Worm (Caenorhabditis elegans) whole organism, L2 larva: ENCODE measurements around the gene srg-8.

Experiments used
- R02D3.7 ChIP-seq: fragments of 150-350 bp; optimal IDR thresholded peaks from 2 replicates; lab custom pipeline; 2014; ENCODE audit warnings: missing biosample characterization, missing genetic modification characterization
- ZK546.5 ChIP-seq: sonication (generic microtip); optimal IDR thresholded peaks from 2 replicates; lab custom pipeline; 2017; ENCODE audit warnings: missing biosample characterization, missing genetic modification characterization
- aly-2 ChIP-seq: fragments of 150-350 bp; optimal IDR thresholded peaks from 2 replicates; lab custom pipeline; 2014; ENCODE audit warnings: missing biosample characterization, missing genetic modification characterization
- blmp-1 ChIP-seq: sonication (generic microtip); optimal IDR thresholded peaks from 2 replicates; lab custom pipeline; 2017; ENCODE audit warnings: missing genetic modification characterization, mild to moderate bottlenecking, missing compliant biosample characterization, antibody characterized with exemption, moderate library complexity; ENCODE audit not compliant: insufficient read depth
- ceh-82 ChIP-seq: fragments of 150-350 bp; optimal IDR thresholded peaks from 2 replicates; lab custom pipeline; 2014; ENCODE audit warnings: missing biosample characterization, missing genetic modification characterization
- egl-27 ChIP-seq: sonication (generic microtip); optimal IDR thresholded peaks from 3 replicates; lab custom pipeline; 2017; ENCODE audit warnings: missing biosample characterization, missing genetic modification reagents, missing genetic modification characterization
- mab-5 ChIP-seq: fragments of 150-350 bp; optimal IDR thresholded peaks from 2 replicates; lab custom pipeline; 2014; ENCODE audit warnings: missing biosample characterization, missing genetic modification characterization
- mdl-1 ChIP-seq, 2 experiments: fragments of 150-350 bp in 1 of 2; sonication (generic microtip) in 1 of 2; optimal IDR thresholded peaks; 2 replicates each; lab custom pipeline; 2017; ENCODE audit warnings: missing biosample characterization in 2 of 2, missing genetic modification characterization in 2 of 2
- nhr-11 ChIP-seq: fragments of 150-350 bp; optimal IDR thresholded peaks from 2 replicates; lab custom pipeline; 2014; ENCODE audit warnings: missing biosample characterization, missing genetic modification characterization
- nhr-237 ChIP-seq: fragments of 150-350 bp; optimal IDR thresholded peaks from 2 replicates; lab custom pipeline; 2014; ENCODE audit warnings: missing biosample characterization, missing genetic modification characterization
- nhr-25 ChIP-seq: fragments of 150-350 bp; sonication (generic microtip); optimal IDR thresholded peaks from 3 replicates; lab custom pipeline; 2014; ENCODE audit warnings: missing biosample characterization, missing genetic modification characterization
- unc-39 ChIP-seq: fragments of 150-350 bp; optimal IDR thresholded peaks from 2 replicates; lab custom pipeline; 2014; ENCODE audit warnings: missing biosample characterization, missing genetic modification characterization
- zag-1 ChIP-seq: fragments of 150-350 bp; optimal IDR thresholded peaks from 2 replicates; lab custom pipeline; 2014; ENCODE audit warnings: missing biosample characterization, missing genetic modification characterization
- ztf-4 ChIP-seq: fragments of 150-350 bp; optimal IDR thresholded peaks from 2 replicates; lab custom pipeline; 2014; ENCODE audit warnings: missing biosample characterization, missing genetic modification characterization

ce11 chrIII:6207881-6208280 is 46.8 kb downstream of the srg-8 start, which contains the start of gene C23G10.2:
- TF ChIP-seq ztf-4 (no peak), R02D3.7 (tag; lab: Kevin White, UChicago) (no peak), unc-39 (no peak), mdl-1 (tag; optimal IDR thresholded peaks at IDR 0.05; lab: Kevin White, UChicago) (no peak), ZK546.5 (tag; lab: Kevin White, UChicago) (no peak), blmp-1 (tag; lab: Kevin White, UChicago) (no peak), ceh-82 (tag; lab: Kevin White, UChicago) (no peak), nhr-237 (tag; lab: Kevin White, UChicago) (no peak), mab-5 (tag; lab: Kevin White, UChicago) (no peak), nhr-25 (no peak), egl-27 (tag; lab: Kevin White, UChicago) (no peak), nhr-11 (tag; lab: Kevin White, UChicago) (no peak), aly-2 (tag; lab: Kevin White, UChicago) (no peak), zag-1 (tag; lab: Kevin White, UChicago) (no peak)
